Fruit fly (Drosophila melanogaster) whole organism, embryonic: Measurements from ENCODE around the gene TTLL6B.

Experiments used
- Atf-2 ChIP-seq: fragments of 200-800 bp; sonication (Bioruptor generic); optimal IDR thresholded peaks from 2 replicates; lab custom pipeline; 2016; ENCODE audit warnings: missing biosample characterization, missing genetic modification characterization
- Blimp-1 ChIP-seq: fragments of 200-800 bp; sonication (Bioruptor generic); optimal IDR thresholded peaks from 3 replicates; lab custom pipeline; 2018; ENCODE audit warnings: missing biosample characterization, missing genetic modification characterization, mild to moderate bottlenecking, moderate library complexity, missing genetic modification reagents
- Bteb2 ChIP-seq: fragments of 200-800 bp; sonication (Bioruptor generic); optimal IDR thresholded peaks from 2 replicates; lab custom pipeline; 2016; ENCODE audit warnings: missing biosample characterization, missing genetic modification characterization
- CG11398 ChIP-seq: fragments of 200-800 bp; sonication (Bioruptor generic); optimal IDR thresholded peaks from 2 replicates; lab custom pipeline; 2016; ENCODE audit warnings: missing biosample characterization, missing genetic modification characterization
- CG11504 ChIP-seq: fragments of 200-800 bp; sonication (Bioruptor generic); optimal IDR thresholded peaks from 3 replicates; lab custom pipeline; 2019; ENCODE audit warnings: missing biosample characterization, mild to moderate bottlenecking, missing genetic modification characterization, moderate library complexity
- CG12219 ChIP-seq: fragments of 200-800 bp; sonication (Bioruptor generic); optimal IDR thresholded peaks from 3 replicates; lab custom pipeline; 2018; ENCODE audit warnings: missing biosample characterization, mild to moderate bottlenecking, missing genetic modification characterization
- CG12391 ChIP-seq: fragments of 200-800 bp; sonication (Bioruptor generic); optimal IDR thresholded peaks from 3 replicates; lab custom pipeline; 2018; ENCODE audit warnings: missing biosample characterization, mild to moderate bottlenecking, missing genetic modification characterization, moderate library complexity
- CG14014 ChIP-seq: fragments of 200-800 bp; sonication (Bioruptor generic); IDR thresholded peaks from 2 replicates; pipeline ENCODE4 v1.3.6; 2022; ENCODE audit warnings: missing biosample characterization, missing genetic modification characterization
- CG15269 ChIP-seq: fragments of 200-800 bp; sonication (Bioruptor generic); optimal IDR thresholded peaks from 2 replicates; lab custom pipeline; 2018; ENCODE audit warnings: missing biosample characterization, mild to moderate bottlenecking, missing genetic modification characterization, moderate library complexity
- CG1602 ChIP-seq: fragments of 200-800 bp; sonication (Bioruptor generic); optimal IDR thresholded peaks from 3 replicates; lab custom pipeline; 2016; ENCODE audit warnings: missing biosample characterization, missing genetic modification characterization
- CG1603 ChIP-seq: fragments of 200-800 bp; sonication (Bioruptor generic); optimal IDR thresholded peaks from 2 replicates; lab custom pipeline; 2019; ENCODE audit warnings: missing biosample characterization, mild to moderate bottlenecking, missing genetic modification characterization, moderate library complexity
- CG2678 ChIP-seq: fragments of 200-800 bp; sonication (Bioruptor generic); optimal IDR thresholded peaks from 3 replicates; lab custom pipeline; 2019; ENCODE audit warnings: missing biosample characterization, mild to moderate bottlenecking, missing genetic modification characterization, moderate library complexity
- CG32532 ChIP-seq: fragments of 200-800 bp; sonication (Bioruptor generic); IDR thresholded peaks from 2 replicates; pipeline ENCODE4 v1.3.6; 2022; ENCODE audit warnings: missing biosample characterization, missing genetic modification characterization
- CG3281 ChIP-seq: fragments of 200-800 bp; sonication (Bioruptor generic); optimal IDR thresholded peaks from 3 replicates; lab custom pipeline; 2017; ENCODE audit warnings: missing biosample characterization, mild to moderate bottlenecking, missing genetic modification characterization
- CG34376 ChIP-seq: fragments of 200-800 bp; sonication (Bioruptor generic); optimal IDR thresholded peaks from 2 replicates; lab custom pipeline; 2018; ENCODE audit warnings: missing biosample characterization, mild to moderate bottlenecking, missing genetic modification characterization
- CG4424 ChIP-seq: fragments of 200-800 bp; sonication (Bioruptor generic); optimal IDR thresholded peaks from 3 replicates; lab custom pipeline; 2016; ENCODE audit warnings: missing biosample characterization, missing genetic modification characterization
- CG6683 ChIP-seq: fragments of 200-800 bp; sonication (Bioruptor generic); optimal IDR thresholded peaks from 2 replicates; lab custom pipeline; 2017; ENCODE audit warnings: missing biosample characterization, mild to moderate bottlenecking, missing genetic modification characterization, missing genetic modification reagents
- CG9817 ChIP-seq: fragments of 200-800 bp; sonication (Bioruptor generic); optimal IDR thresholded peaks from 2 replicates; lab custom pipeline; 2018; ENCODE audit warnings: missing biosample characterization, mild to moderate bottlenecking, missing genetic modification characterization, moderate library complexity
- CoRest ChIP-seq: fragments of 200-800 bp; sonication (Bioruptor generic); optimal IDR thresholded peaks from 3 replicates; lab custom pipeline; 2018; ENCODE audit warnings: missing biosample characterization, mild to moderate bottlenecking, missing genetic modification characterization, moderate library complexity
- Dip2 ChIP-seq: fragments of 200-800 bp; sonication (Bioruptor generic); IDR thresholded peaks from 2 replicates; pipeline ENCODE4 v1.3.6; 2022; ENCODE audit warnings: missing biosample characterization, missing genetic modification characterization
- Dip3 ChIP-seq: fragments of 200-800 bp; sonication (Bioruptor generic); optimal IDR thresholded peaks from 3 replicates; lab custom pipeline; 2016; ENCODE audit warnings: missing biosample characterization, missing genetic modification characterization
- Fer1 ChIP-seq: fragments of 200-800 bp; sonication (Bioruptor generic); optimal IDR thresholded peaks from 2 replicates; lab custom pipeline; 2017; ENCODE audit warnings: missing biosample characterization, mild to moderate bottlenecking, missing genetic modification characterization
- HLH4C ChIP-seq: fragments of 200-800 bp; sonication (Bioruptor generic); IDR thresholded peaks from 3 replicates; pipeline ENCODE4 v1.3.6; 2022; ENCODE audit warnings: missing biosample characterization, missing genetic modification characterization; ENCODE audit not compliant: partially characterized antibody
- MBD-R2 ChIP-seq: fragments of 200-800 bp; sonication (Bioruptor generic); IDR thresholded peaks from 2 replicates; pipeline ENCODE4 v1.3.6; 2022; ENCODE audit warnings: missing biosample characterization, missing genetic modification characterization
- Med ChIP-seq: fragments of 200-800 bp; sonication (Bioruptor generic); peaks from one replicate; lab custom pipeline; 2016; ENCODE audit warnings: missing biosample characterization, missing genetic modification characterization, mild to moderate bottlenecking, inconsistent platforms, moderate library complexity
- Meics ChIP-seq: fragments of 200-800 bp; sonication (Bioruptor generic); optimal IDR thresholded peaks from 2 replicates; lab custom pipeline; 2017; ENCODE audit warnings: missing biosample characterization, mild to moderate bottlenecking, missing genetic modification characterization
- Myb ChIP-seq: fragments of 200-800 bp; sonication (Bioruptor generic); optimal IDR thresholded peaks from 2 replicates; lab custom pipeline; 2016; ENCODE audit warnings: missing biosample characterization, missing genetic modification characterization
- NC2β ChIP-seq: fragments of 200-800 bp; sonication (Bioruptor generic); optimal IDR thresholded peaks from 2 replicates; lab custom pipeline; 2016; ENCODE audit warnings: missing biosample characterization, missing genetic modification characterization
- NfI ChIP-seq: fragments of 200-800 bp; sonication (Bioruptor generic); optimal IDR thresholded peaks from 3 replicates; lab custom pipeline; 2018; ENCODE audit warnings: missing biosample characterization, mild to moderate bottlenecking, missing genetic modification characterization, moderate library complexity
- Pdp1 ChIP-seq, 2 experiments: fragments of 200-800 bp; sonication (Bioruptor generic); optimal IDR thresholded peaks; 3 replicates each; lab custom pipeline; 2016; ENCODE audit warnings: missing biosample characterization in 2 of 2, missing genetic modification characterization in 2 of 2, mild to moderate bottlenecking in 1 of 2, moderate library complexity in 1 of 2
- Ssrp ChIP-seq: fragments of 200-800 bp; sonication (Bioruptor generic); optimal IDR thresholded peaks from 2 replicates; lab custom pipeline; 2018; ENCODE audit warnings: missing biosample characterization, mild to moderate bottlenecking, missing genetic modification characterization, moderate library complexity
- Xrp1 ChIP-seq: fragments of 200-800 bp; sonication (Bioruptor generic); IDR thresholded peaks from 2 replicates; pipeline ENCODE4 v1.3.6; 2022; ENCODE audit warnings: missing biosample characterization, missing genetic modification characterization
- ap ChIP-seq: fragments of 200-800 bp; sonication (Bioruptor generic); IDR thresholded peaks from 2 replicates; pipeline ENCODE4 v1.3.6; 2022; ENCODE audit warnings: missing biosample characterization, missing genetic modification characterization
- bab2 ChIP-seq: fragments of 200-800 bp; sonication (Bioruptor generic); optimal IDR thresholded peaks from 2 replicates; lab custom pipeline; 2016; ENCODE audit warnings: missing biosample characterization, missing genetic modification characterization
- ci ChIP-seq: fragments of 200-800 bp; sonication (Bioruptor generic); IDR thresholded peaks from 3 replicates; pipeline ENCODE4 v1.3.6; 2022; ENCODE audit warnings: missing biosample characterization, missing genetic modification characterization
- cwo ChIP-seq: fragments of 200-800 bp; sonication (Bioruptor generic); optimal IDR thresholded peaks from 3 replicates; lab custom pipeline; 2017; ENCODE audit warnings: missing biosample characterization, missing genetic modification characterization, mild to moderate bottlenecking, moderate library complexity, missing genetic modification reagents
- dan ChIP-seq: fragments of 200-800 bp; sonication (Bioruptor generic); IDR thresholded peaks from 2 replicates; pipeline ENCODE4 v1.3.6; 2022; ENCODE audit warnings: missing biosample characterization, missing genetic modification characterization
- dm ChIP-seq: fragments of 200-800 bp; sonication (Bioruptor generic); optimal IDR thresholded peaks from 3 replicates; lab custom pipeline; 2016; ENCODE audit warnings: missing biosample characterization, missing genetic modification characterization
- emc ChIP-seq: fragments of 200-800 bp; sonication (Bioruptor generic); optimal IDR thresholded peaks from 2 replicates; lab custom pipeline; 2016; ENCODE audit warnings: missing biosample characterization, missing genetic modification characterization
- gsb ChIP-seq: fragments of 200-800 bp; sonication (Bioruptor generic); IDR thresholded peaks from 2 replicates; pipeline ENCODE4 v1.3.6; 2022; ENCODE audit warnings: missing biosample characterization, missing genetic modification characterization
- jing ChIP-seq: fragments of 200-800 bp; sonication (Bioruptor generic); optimal IDR thresholded peaks from 2 replicates; lab custom pipeline; 2018; ENCODE audit warnings: missing biosample characterization, mild to moderate bottlenecking, missing genetic modification characterization
- lab ChIP-seq: fragments of 200-800 bp; sonication (Bioruptor generic); optimal IDR thresholded peaks from 3 replicates; lab custom pipeline; 2017; ENCODE audit warnings: missing biosample characterization, missing genetic modification characterization, mild to moderate bottlenecking, moderate library complexity, missing genetic modification reagents
- lola ChIP-seq, 3 experiments: fragments of >200 bp in 2 of 3; fragments of 200-800 bp in 1 of 3; sonication (Bioruptor generic) in 1 of 3; optimal IDR thresholded peaks; 2 replicates each; lab custom pipeline; 2017 to 2019; ENCODE audit warnings: missing biosample characterization in 3 of 3, missing genetic modification characterization in 3 of 3, mild to moderate bottlenecking in 1 of 3, moderate library complexity in 1 of 3
- luna ChIP-seq: fragments of 200-800 bp; sonication (Bioruptor generic); optimal IDR thresholded peaks from 2 replicates; lab custom pipeline; 2016; ENCODE audit warnings: missing biosample characterization, missing genetic modification characterization
- nerfin-1 ChIP-seq: fragments of 200-800 bp; sonication (Bioruptor generic); optimal IDR thresholded peaks from 3 replicates; lab custom pipeline; 2019; ENCODE audit warnings: missing biosample characterization, mild to moderate bottlenecking, missing genetic modification characterization, moderate library complexity
- oc ChIP-seq: fragments of 200-800 bp; sonication (Bioruptor generic); optimal IDR thresholded peaks from 2 replicates; lab custom pipeline; 2018; ENCODE audit warnings: missing biosample characterization, mild to moderate bottlenecking, missing genetic modification characterization, moderate library complexity
- onecut ChIP-seq: fragments of 200-800 bp; sonication (Bioruptor generic); IDR thresholded peaks from 2 replicates; pipeline ENCODE4 v1.3.6; 2022; ENCODE audit warnings: missing biosample characterization, missing genetic modification characterization
- ranshi ChIP-seq: fragments of 200-800 bp; sonication (Bioruptor generic); IDR thresholded peaks from 2 replicates; pipeline ENCODE4 v1.3.6; 2022; ENCODE audit warnings: missing biosample characterization, missing genetic modification characterization
- salm ChIP-seq: fragments of 200-800 bp; sonication (Bioruptor generic); optimal IDR thresholded peaks from 2 replicates; lab custom pipeline; 2018; ENCODE audit warnings: missing biosample characterization, mild to moderate bottlenecking, missing genetic modification characterization
- sug ChIP-seq: fragments of 200-800 bp; optimal IDR thresholded peaks from 2 replicates; lab custom pipeline; 2019; ENCODE audit warnings: missing biosample characterization, mild to moderate bottlenecking, missing genetic modification characterization, moderate library complexity

The TTLL6B gene

dm6 chr3R:27289638-27290037 lies 38.8 kb upstream of the TTLL6B start:
- TF ChIP-seq gsb (GFP tag; lab: Robert Waterston, UW) (no peak), Pdp1 (GFP tag; optimal IDR thresholded peaks at IDR 0.05; lab: Kevin White, UChicago) (peak; percentile 32 to 44), HLH4C (GFP tag; lab: Robert Waterston, UW) (no peak), CG12391 (tag; lab: Kevin White, UChicago) (peak; percentile 42), Fer1 (peak; percentile 51), cwo (GFP tag; lab: Kevin White, UChicago) (peak; percentile 56), CG6683 (no peak), dm (no peak), emc (GFP tag; lab: Kevin White, UChicago) (no peak), Meics (peak; percentile 42), CG9817 (tag; lab: Kevin White, UChicago) (peak; percentile 2), CG4424 (GFP tag; lab: Kevin White, UChicago) (peak; percentile 14), CG11504 (tag; lab: Kevin White, UChicago) (peak; percentile 56), Ssrp (peak; percentile 25), NfI (GFP tag; lab: Kevin White, UChicago) (peak; percentile 29), CG15269 (tag; lab: Kevin White, UChicago) (peak; percentile 32), Dip3 (GFP tag; lab: Kevin White, UChicago) (peak; percentile 44), ci (0 out of 3 replicates have a peak, but pooled peaks have one; percentile 8), oc (peak; percentile 2), CG14014 (GFP tag; lab: Robert Waterston, UW) (0 out of 2 replicates have a peak, but pooled peaks have one; percentile 35), dan (GFP tag; lab: Robert Waterston, UW) (no peak), CG2678 (tag; lab: Kevin White, UChicago) (peak; percentile 69), luna (GFP tag; lab: Kevin White, UChicago) (no peak), CG1603 (peak; percentile 55), NC2β (GFP tag; lab: Kevin White, UChicago) (no peak), Atf-2 (GFP tag; lab: Kevin White, UChicago) (no peak), Dip2 (GFP tag; lab: Robert Waterston, UW) (no peak), CG32532 (GFP tag; lab: Robert Waterston, UW) (peak; percentile 80), CG11398 (no peak), ranshi (GFP tag; lab: Robert Waterston, UW) (peak; percentile 34; the same call in 1 of the 2 replicates), onecut (GFP tag; lab: Robert Waterston, UW) (peak; percentile 33), lola (GFP tag; optimal IDR thresholded peaks at IDR 0.05; lab: Kevin White, UChicago) (peak in 1 of 3 experiments; percentile 37), sug (no peak), Blimp-1 (peak; percentile 60), Xrp1 (peak; percentile 53; the same call in 1 of the 2 replicates), bab2 (peak; percentile 40), CG12219 (GFP tag; lab: Kevin White, UChicago) (peak; percentile 35), CG3281 (GFP tag; lab: Kevin White, UChicago) (peak; percentile 61), Myb (GFP tag; lab: Kevin White, UChicago) (peak; percentile 6), ap (no peak), lab (GFP tag; lab: Kevin White, UChicago) (peak; percentile 70), Med (GFP tag; lab: Kevin White, UChicago) (peak; percentile 93), CoRest (tag; lab: Kevin White, UChicago) (no peak), jing (GFP tag; lab: Kevin White, UChicago) (no peak), CG1602 (GFP tag; lab: Kevin White, UChicago) (no peak), Bteb2 (GFP tag; lab: Kevin White, UChicago) (peak; percentile 6), salm (tag; lab: Kevin White, UChicago) (no peak), CG34376 (no peak), MBD-R2 (GFP tag; lab: Robert Waterston, UW) (peak; percentile 34; the same call in 1 of the 2 replicates), nerfin-1 (peak; percentile 8)
